Worm (Caenorhabditis elegans): Measurements from ENCODE around the gene F44E5.2.

DNA sequence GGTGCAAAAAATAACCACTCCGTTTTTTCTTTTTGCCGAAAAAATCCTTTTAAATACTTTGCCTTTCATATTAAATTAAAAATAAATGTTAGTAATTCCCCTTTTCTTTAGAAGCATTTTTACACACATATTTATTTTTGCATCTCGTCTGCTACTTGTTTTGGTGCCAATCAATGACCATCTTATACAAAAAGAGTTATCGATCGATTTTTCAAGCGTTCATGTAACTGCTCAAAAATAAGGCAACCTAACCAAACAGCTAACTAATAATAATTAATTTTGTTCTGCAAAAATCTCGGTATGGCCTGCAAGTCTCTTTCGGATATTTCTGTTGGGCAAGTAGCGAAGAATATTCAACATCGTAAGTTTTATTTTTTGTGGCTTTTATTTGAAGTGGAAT, at the start of gene F44E5.2:
- no peak for TF ChIP-seq fos-1 (tag; optimal IDR thresholded peaks at IDR 0.05)
- TF ChIP-seq lin-15B (tag; optimal IDR thresholded peaks at IDR 0.05): no peak
- TF ChIP-seq nhr-76 (tag; optimal IDR thresholded peaks at IDR 0.05): no peak
- TF ChIP-seq elt-3 (tag; optimal IDR thresholded peaks at IDR 0.05): no peak
- TF ChIP-seq tbx-2 (tag; optimal IDR thresholded peaks at IDR 0.05): no peak
- no peak for TF ChIP-seq snpc-4 (tag; optimal IDR thresholded peaks at IDR 0.05)
- no peak for TF ChIP-seq fkh-10 (GFP tag; optimal IDR thresholded peaks at IDR 0.05)
- TF ChIP-seq pqm-1 (tag; optimal IDR thresholded peaks at IDR 0.05): no peak

Measured in whole organism, L3 larva.